Worm (Caenorhabditis elegans) whole organism, late embryonic: ENCODE data around the gene F37C12.21.

Experiments
- ceh-9 ChIP-seq: sonication (generic microtip); optimal IDR thresholded peaks from 2 replicates; lab custom pipeline; 2016; ENCODE audit warnings: mild to moderate bottlenecking, missing genetic modification characterization, inconsistent platforms, missing compliant biosample characterization
- che-1 ChIP-seq: sonication (generic microtip); optimal IDR thresholded peaks from 2 replicates; lab custom pipeline; 2016; ENCODE audit warnings: mild to moderate bottlenecking, missing genetic modification characterization, missing compliant biosample characterization
- eyg-1 ChIP-seq: sonication (generic microtip); optimal IDR thresholded peaks from 2 replicates; lab custom pipeline; 2016; ENCODE audit warnings: missing genotype, missing genetic modification characterization, missing compliant biosample characterization
- pha-4 ChIP-seq: fragments of 150-350 bp; optimal IDR thresholded peaks from 2 replicates; lab custom pipeline; 2018; ENCODE audit warnings: missing biosample characterization, missing genetic modification reagents, missing genetic modification characterization
- ref-2 ChIP-seq: sonication (generic microtip); optimal IDR thresholded peaks from 2 replicates; lab custom pipeline; 2016; ENCODE audit warnings: missing genetic modification characterization, missing compliant biosample characterization
- tbx-2 ChIP-seq: sonication (generic microtip); optimal IDR thresholded peaks from 2 replicates; lab custom pipeline; 2016; ENCODE audit warnings: missing genetic modification characterization, missing compliant biosample characterization
- tbx-7 ChIP-seq: sonication (generic microtip); optimal IDR thresholded peaks from 2 replicates; lab custom pipeline; 2016; ENCODE audit warnings: missing genotype, missing genetic modification characterization, missing compliant biosample characterization

ce11 chrIII:7197973-7198372, 9.8 kb downstream of the F37C12.21 start, which contains the start of gene exos-9:
- TF ChIP-seq tbx-7 (tag; lab: Kevin White, UChicago) (no peak), pha-4 (tag; lab: Kevin White, UChicago) (no peak), ref-2 (tag; lab: Kevin White, UChicago) (no peak), eyg-1 (tag; lab: Kevin White, UChicago) (no peak), che-1 (no peak), tbx-2 (no peak), ceh-9 (no peak)
